Worm (Caenorhabditis elegans) whole organism, mixed stage, embryonic: Measurements from ENCODE around the gene D1025.10.

Experiments
- ceh-39 ChIP-seq: fragments of 150-350 bp; optimal IDR thresholded peaks from 2 replicates; lab custom pipeline; 2014; ENCODE audit warnings: missing biosample characterization, missing genetic modification characterization
- ceh-83 ChIP-seq: fragments of 200-800 bp; sonication (Bioruptor generic); optimal IDR thresholded peaks from 2 replicates; lab custom pipeline; 2018; ENCODE audit warnings: mild to moderate bottlenecking, missing genetic modification characterization, missing compliant biosample characterization
- hlh-1 ChIP-seq: fragments of 150-350 bp; optimal IDR thresholded peaks from 2 replicates; lab custom pipeline; 2014; ENCODE audit warnings: missing biosample characterization, missing genetic modification reagents, missing genetic modification characterization
- lin-13 ChIP-seq: fragments of 150-350 bp; optimal IDR thresholded peaks from 2 replicates; lab custom pipeline; 2014; ENCODE audit warnings: missing biosample characterization, missing genetic modification characterization
- lsy-2 ChIP-seq: fragments of 150-350 bp; optimal IDR thresholded peaks from 2 replicates; lab custom pipeline; 2014; ENCODE audit warnings: missing biosample characterization, missing genetic modification characterization
- mep-1 ChIP-seq: fragments of 150-350 bp; optimal IDR thresholded peaks from 2 replicates; lab custom pipeline; 2017; ENCODE audit warnings: missing biosample characterization, missing genetic modification reagents, missing genetic modification characterization, inconsistent platforms
- nhr-12 ChIP-seq: fragments of 150-350 bp; optimal IDR thresholded peaks from 2 replicates; lab custom pipeline; 2014; ENCODE audit warnings: missing biosample characterization, missing genetic modification characterization
- nhr-237 ChIP-seq: fragments of 150-350 bp; optimal IDR thresholded peaks from 2 replicates; lab custom pipeline; 2014; ENCODE audit warnings: missing biosample characterization, missing genetic modification characterization
- nhr-28 ChIP-seq: fragments of 150-350 bp; optimal IDR thresholded peaks from 2 replicates; lab custom pipeline; 2014; ENCODE audit warnings: missing biosample characterization, missing genetic modification characterization
- nhr-76 ChIP-seq: sonication (generic microtip); optimal IDR thresholded peaks from 2 replicates; lab custom pipeline; 2017; ENCODE audit warnings: missing biosample characterization, missing genetic modification characterization
- pha-4 ChIP-seq: fragments of 150-350 bp; optimal IDR thresholded peaks from 2 replicates; lab custom pipeline; 2018; ENCODE audit warnings: missing biosample characterization, missing genetic modification reagents, missing genetic modification characterization
- unc-62 ChIP-seq: fragments of 150-350 bp; optimal IDR thresholded peaks from 2 replicates; lab custom pipeline; 2014; ENCODE audit warnings: missing biosample characterization, missing genetic modification reagents, missing genetic modification characterization
- zip-8 ChIP-seq: fragments of 150-350 bp; optimal IDR thresholded peaks from 2 replicates; lab custom pipeline; 2014; ENCODE audit warnings: missing biosample characterization, missing genetic modification characterization
- ztf-11 ChIP-seq: fragments of 150-350 bp; optimal IDR thresholded peaks from 2 replicates; lab custom pipeline; 2014; ENCODE audit warnings: missing biosample characterization, missing genetic modification characterization

DNA sequence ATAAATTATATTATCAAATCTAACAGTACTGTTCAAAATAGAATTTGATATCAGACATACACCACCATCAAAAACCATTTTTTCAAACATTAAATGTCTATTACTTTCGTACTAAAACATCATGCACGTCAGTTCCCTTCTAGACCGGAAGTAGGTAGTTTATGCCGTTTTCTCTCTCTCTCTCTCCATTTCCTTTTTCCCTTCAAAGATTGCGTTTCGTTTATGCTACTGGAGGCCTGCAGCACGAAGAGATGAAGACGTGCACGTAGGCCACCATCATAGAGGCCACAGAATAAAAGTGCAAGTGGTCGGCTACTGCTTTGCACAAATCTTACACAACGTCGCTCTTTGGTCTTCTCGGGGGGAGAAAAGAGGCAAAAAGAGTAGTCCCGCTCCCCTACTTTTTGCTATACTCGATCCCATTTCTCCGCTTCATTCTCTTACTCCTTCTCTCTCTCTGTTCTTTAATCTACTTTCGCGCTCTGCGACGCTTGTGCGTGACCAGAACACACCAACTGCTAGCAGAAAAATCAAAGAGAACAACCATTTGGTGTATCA, 44.8 kb downstream of the D1025.10 start:
- TF ChIP-seq unc-62 (GFP tag; lab: Kevin White, UChicago) (peak; percentile 11), mep-1 (no peak), ceh-39 (tag; lab: Kevin White, UChicago) (no peak), nhr-237 (tag; lab: Kevin White, UChicago) (peak; percentile 5), nhr-12 (tag; lab: Kevin White, UChicago) (no peak), hlh-1 (tag; lab: Kevin White, UChicago) (peak; percentile 80), ztf-11 (tag; lab: Kevin White, UChicago) (no peak), nhr-28 (no peak), lin-13 (tag; lab: Kevin White, UChicago) (no peak), nhr-76 (no peak), pha-4 (no peak), ceh-83 (no peak), zip-8 (tag; lab: Kevin White, UChicago) (no peak), lsy-2 (tag; lab: Kevin White, UChicago) (peak; percentile 1)
